Worm (Caenorhabditis elegans): ENCODE measurements around the gene unc-5.
"Not testable (repeated sequence)": the region's sequence is repeated elsewhere in the genome, so short reads cannot be mapped to it uniquely, and the experiment has no call there.

The unc-5 gene

DNA sequence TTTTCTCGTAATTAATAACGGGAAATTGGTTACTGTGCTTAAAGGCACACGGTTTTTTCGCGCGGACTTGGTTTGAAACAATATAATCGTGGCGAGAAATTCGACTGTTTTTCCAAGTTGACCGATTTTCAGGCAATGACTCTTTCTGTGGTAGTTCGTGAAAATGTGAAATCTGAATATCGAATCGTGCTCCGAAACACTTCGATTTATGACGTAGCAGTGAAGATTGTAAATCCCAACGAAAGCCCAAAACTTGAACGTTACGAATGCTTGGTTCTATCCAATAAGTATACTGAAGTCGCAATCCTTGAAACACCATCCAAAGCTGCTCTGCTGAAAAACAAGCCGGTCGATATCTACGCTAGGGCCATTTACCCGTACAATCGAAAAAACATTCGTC is 34.0 kb downstream of the unc-5 start:
- TF ChIP-seq ceh-8 (GFP tag; optimal IDR thresholded peaks at IDR 0.05), result no peak
- no peak for TF ChIP-seq efl-1 (optimal IDR thresholded peaks at IDR 0.05)
- TF ChIP-seq efl-1 (GFP tag; optimal IDR thresholded peaks at IDR 0.05 in 1 of 2), result peak in 1 of 2 experiments; percentile 54

DNA sequence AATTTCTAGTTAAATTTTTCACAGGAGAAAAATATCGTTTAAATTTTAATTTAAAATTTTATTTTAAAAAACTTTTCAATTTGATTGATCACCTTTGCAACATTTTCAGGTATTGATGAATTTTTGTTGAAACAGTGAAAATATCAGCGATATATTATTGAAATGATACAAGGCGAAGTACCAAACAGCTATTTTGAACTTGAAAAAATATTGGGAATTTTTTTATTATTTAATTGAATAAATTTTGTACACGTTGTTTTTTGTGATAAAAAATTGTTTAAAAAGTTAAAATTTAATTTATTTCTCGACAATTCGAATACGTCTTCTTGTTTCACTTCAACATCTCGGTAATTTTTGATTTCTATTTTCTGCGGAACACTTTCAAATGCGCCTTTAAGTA is 34.4 kb downstream of the unc-5 start, which contains the start of gene B0273.1:
B0273.1 (plus strand) TSS at position 301 of the 400 bp plus-strand sequence.
- TF ChIP-seq nhr-20 (tag; optimal IDR thresholded peaks at IDR 0.05), result no peak
- TF ChIP-seq fos-1 (tag; optimal IDR thresholded peaks at IDR 0.05), result no peak
- no peak for TF ChIP-seq Y116A8C.19 (tag; optimal IDR thresholded peaks at IDR 0.05; ENCODE audit: borderline replicate concordance)
- no peak for TF ChIP-seq sup-37 (GFP tag; optimal IDR thresholded peaks at IDR 0.05)
- no peak for TF ChIP-seq ceh-82 (tag; optimal IDR thresholded peaks at IDR 0.05)
- TF ChIP-seq ets-5 (GFP tag; IDR thresholded peaks at IDR 0.05), result no peak
- TF ChIP-seq nhr-76 (tag; optimal IDR thresholded peaks at IDR 0.05), result no peak
- TF ChIP-seq mdl-1 (tag; optimal IDR thresholded peaks at IDR 0.05), result no peak
- TF ChIP-seq alr-1 (tag; optimal IDR thresholded peaks at IDR 0.05; ENCODE audit: borderline replicate concordance), result no peak
- TF ChIP-seq swsn-7 (tag; optimal IDR thresholded peaks at IDR 0.05), result no peak
- no peak for TF ChIP-seq nhr-19 (GFP tag; conservative IDR thresholded peaks at IDR 0.05)
- no peak for TF ChIP-seq hlh-4 (tag; optimal IDR thresholded peaks at IDR 0.05)
- TF ChIP-seq lin-35 (GFP tag; optimal IDR thresholded peaks at IDR 0.05), result no peak
- no peak for TF ChIP-seq efl-3 (GFP tag; optimal IDR thresholded peaks at IDR 0.05)
- no peak for TF ChIP-seq nhr-47 (tag; optimal IDR thresholded peaks at IDR 0.05)
- TF ChIP-seq vab-15 (tag; optimal IDR thresholded peaks at IDR 0.05), result no peak
- TF ChIP-seq C34B4.2 (tag; optimal IDR thresholded peaks at IDR 0.05), result no peak
- no peak for TF ChIP-seq jun-1 (tag; optimal IDR thresholded peaks at IDR 0.05)
- TF ChIP-seq nhr-84 (tag; optimal IDR thresholded peaks at IDR 0.05), result no peak
- TF ChIP-seq elt-2 (tag; optimal IDR thresholded peaks at IDR 0.05), result no peak

DNA sequence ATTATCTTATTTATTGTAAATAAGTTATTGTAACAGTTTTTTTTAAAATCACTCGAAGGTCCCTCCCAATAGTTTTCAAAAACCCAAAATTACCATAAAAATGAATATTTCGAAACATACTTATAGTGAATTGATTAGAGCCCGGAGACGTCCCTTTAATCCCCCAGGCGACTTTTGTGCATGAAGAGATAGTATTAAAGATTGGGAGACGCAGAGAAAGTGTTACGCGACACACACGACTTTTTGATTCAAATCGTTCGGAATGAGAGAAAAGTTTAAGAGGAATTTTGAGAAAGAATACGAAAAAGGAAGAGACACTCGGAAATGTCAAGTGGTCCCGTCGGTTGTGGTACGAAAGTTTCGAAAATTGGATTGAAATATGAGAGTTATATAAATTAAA is 35.0 kb downstream of the unc-5 start:
- no peak for TF ChIP-seq dpl-1 (GFP tag; optimal IDR thresholded peaks at IDR 0.05)
- TF ChIP-seq nhr-237 (tag; optimal IDR thresholded peaks at IDR 0.05), result no peak
- TF ChIP-seq C16A3.4 (tag; optimal IDR thresholded peaks at IDR 0.05), result no peak
- no peak for TF ChIP-seq lsy-2 (tag; optimal IDR thresholded peaks at IDR 0.05)

DNA sequence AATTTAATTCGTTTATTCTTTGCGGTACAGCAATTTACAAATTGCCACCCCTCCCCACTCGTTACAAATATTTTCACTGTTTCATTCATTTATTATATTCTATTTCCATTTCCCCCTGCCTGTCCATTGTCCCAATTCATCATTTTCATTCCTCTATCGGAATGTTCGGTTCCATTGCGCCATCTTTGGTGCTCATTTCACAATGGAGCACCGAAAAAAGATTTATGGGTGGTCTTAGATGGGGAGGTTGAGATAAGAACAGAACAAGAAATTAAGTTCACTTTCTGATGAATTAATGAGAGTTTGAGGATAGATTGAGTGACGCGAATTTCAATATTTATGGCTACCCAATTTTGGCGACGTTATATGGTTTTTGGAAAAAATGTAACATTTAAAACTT is 35.9 kb downstream of the unc-5 start:
- TF ChIP-seq ceh-63 (GFP tag; optimal IDR thresholded peaks at IDR 0.05) (no peak), nhr-77 (tag; optimal IDR thresholded peaks at IDR 0.05) (no peak), pax-3 (tag; optimal IDR thresholded peaks at IDR 0.05) (no peak), unc-62 (GFP tag; optimal IDR thresholded peaks at IDR 0.05) (no peak), irx-1 (tag; optimal IDR thresholded peaks at IDR 0.05) (no peak), sox-4 (tag; optimal IDR thresholded peaks at IDR 0.05) (no peak), unc-86 (tag; optimal IDR thresholded peaks at IDR 0.05) (no peak), ztf-4 (tag; optimal IDR thresholded peaks at IDR 0.05) (no peak), nhr-20 (tag; optimal IDR thresholded peaks at IDR 0.05) (no peak), nhr-90 (tag; optimal IDR thresholded peaks at IDR 0.05; ENCODE audit: poor library complexity) (no peak), ama-1 (optimal IDR thresholded peaks at IDR 0.05) (no peak)

ce11 chrIV:5491054-5491453 is 37.1 kb downstream of the unc-5 start, which contains the start of gene B0273.115:
Gene B0273.115, minus strand, starts transcription at chrIV:5491154.
- not testable (repeated sequence) for TF ChIP-seq nhr-20, mdl-1, nhr-84 (tag; optimal IDR thresholded peaks at IDR 0.05)

Measured in whole organism, L1 larva.